Worm (Caenorhabditis elegans): ENCODE measurements around the gene taf-7.2.

The taf-7.2 gene

ce11 chrIII:12713862-12714261 lies 40.6 kb upstream of the taf-7.2 start (continued):
- peak; percentile 67 for TF ChIP-seq lin-39 (tag; optimal IDR thresholded peaks at IDR 0.05)

DNA sequence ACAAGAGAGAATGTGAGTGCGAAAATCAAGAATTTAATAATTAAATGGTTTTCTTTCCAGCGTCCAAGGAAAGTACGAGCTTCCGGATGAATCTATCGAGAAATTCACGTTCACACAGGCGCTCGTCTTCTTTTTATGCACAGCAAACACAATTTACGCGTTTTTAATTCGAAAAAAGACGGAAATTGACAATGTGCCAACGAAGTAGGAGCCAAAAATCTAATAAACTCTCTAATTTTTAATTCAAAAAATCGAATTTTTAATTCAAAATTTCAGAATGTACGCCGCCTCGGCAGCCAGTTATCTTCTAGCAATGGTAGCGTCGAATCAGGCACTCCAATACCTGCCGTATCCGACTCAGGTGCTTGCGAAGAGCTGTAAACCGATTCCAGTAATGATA lies 38.5 kb upstream of the taf-7.2 start:
- TF ChIP-seq fkh-2 (tag; optimal IDR thresholded peaks at IDR 0.05), result no peak

- no peak for TF ChIP-seq mdl-1 (tag; optimal IDR thresholded peaks at IDR 0.05)
- peak; percentile 16 for TF ChIP-seq nhr-23 (tag; optimal IDR thresholded peaks at IDR 0.05)
- no peak for TF ChIP-seq unc-39 (tag; optimal IDR thresholded peaks at IDR 0.05)
- TF ChIP-seq lin-39 (tag; optimal IDR thresholded peaks at IDR 0.05), result peak; percentile 38
- no peak for TF ChIP-seq nhr-67 (tag; optimal IDR thresholded peaks at IDR 0.05)
- no peak for TF ChIP-seq fkh-2 (tag; optimal IDR thresholded peaks at IDR 0.05)
- TF ChIP-seq nhr-76 (tag; optimal IDR thresholded peaks at IDR 0.05), result no peak
- TF ChIP-seq unc-62 (GFP tag; optimal IDR thresholded peaks at IDR 0.05), result no peak
- TF ChIP-seq nhr-237 (tag; optimal IDR thresholded peaks at IDR 0.05), result no peak
- peak; percentile 84 for TF ChIP-seq pha-4 (tag; optimal IDR thresholded peaks at IDR 0.05)
- TF ChIP-seq skn-1 (tag; optimal IDR thresholded peaks at IDR 0.05), result no peak
- no peak for TF ChIP-seq fos-1 (tag; optimal IDR thresholded peaks at IDR 0.05)
- no peak for TF ChIP-seq jun-1 (tag; optimal IDR thresholded peaks at IDR 0.05)
- peak; percentile 93 for TF ChIP-seq egl-5 (tag; optimal IDR thresholded peaks at IDR 0.05)
- no peak for TF ChIP-seq ceh-82 (tag; optimal IDR thresholded peaks at IDR 0.05)
- no peak for TF ChIP-seq elt-1 (tag; optimal IDR thresholded peaks at IDR 0.05)
- peak; percentile 9 for TF ChIP-seq snpc-4 (tag; optimal IDR thresholded peaks at IDR 0.05)
- no peak for TF ChIP-seq lsy-12 (tag; optimal IDR thresholded peaks at IDR 0.05)
- TF ChIP-seq pqm-1 (tag; optimal IDR thresholded peaks at IDR 0.05), result no peak
- TF ChIP-seq egl-27 (tag; optimal IDR thresholded peaks at IDR 0.05), result no peak
- no peak for TF ChIP-seq fkh-10 (GFP tag; optimal IDR thresholded peaks at IDR 0.05)
- TF ChIP-seq nhr-12 (tag; optimal IDR thresholded peaks at IDR 0.05), result no peak
- no peak for TF ChIP-seq elt-3 (tag; optimal IDR thresholded peaks at IDR 0.05)
- TF ChIP-seq nfya-1 (tag; optimal IDR thresholded peaks at IDR 0.05; ENCODE audit: insufficient read depth), result peak; percentile 68
- TF ChIP-seq ztf-4 (tag; optimal IDR thresholded peaks at IDR 0.05), result no peak
- no peak for TF ChIP-seq mml-1 (tag; optimal IDR thresholded peaks at IDR 0.05)
- no peak for TF ChIP-seq ztf-11 (tag; optimal IDR thresholded peaks at IDR 0.05)
- TF ChIP-seq aly-2 (tag; optimal IDR thresholded peaks at IDR 0.05), result no peak
- no peak for TF ChIP-seq ceh-16 (tag; optimal IDR thresholded peaks at IDR 0.05)
- peak; percentile 63 for TF ChIP-seq hmg-11 (tag; optimal IDR thresholded peaks at IDR 0.05)
- TF ChIP-seq nhr-43 (tag; optimal IDR thresholded peaks at IDR 0.05; ENCODE audit: poor library complexity, severe bottlenecking), result no peak
- TF ChIP-seq sea-2 (GFP tag; optimal IDR thresholded peaks at IDR 0.05), result no peak
- TF ChIP-seq nhr-77 (tag; optimal IDR thresholded peaks at IDR 0.05), result no peak
- TF ChIP-seq ama-1 (optimal IDR thresholded peaks at IDR 0.05), result no peak
- no peak for TF ChIP-seq elt-2 (tag; optimal IDR thresholded peaks at IDR 0.05)
- TF ChIP-seq lin-15B (tag; optimal IDR thresholded peaks at IDR 0.05), result peak; percentile 44
- no peak for TF ChIP-seq ZK546.5 (tag; optimal IDR thresholded peaks at IDR 0.05)
- TF ChIP-seq daf-12 (tag; optimal IDR thresholded peaks at IDR 0.05), result no peak
- no peak for TF ChIP-seq tbx-2 (tag; optimal IDR thresholded peaks at IDR 0.05)
- TF ChIP-seq nhr-11 (tag; optimal IDR thresholded peaks at IDR 0.05), result no peak
- TF ChIP-seq zag-1 (tag; optimal IDR thresholded peaks at IDR 0.05), result no peak
- TF ChIP-seq eor-1 (tag; optimal IDR thresholded peaks at IDR 0.05), result no peak
- TF ChIP-seq nhr-25 (tag; optimal IDR thresholded peaks at IDR 0.05), result no peak
- no peak for TF ChIP-seq R02D3.7 (tag; optimal IDR thresholded peaks at IDR 0.05)
- no peak for TF ChIP-seq nhr-28 (tag; optimal IDR thresholded peaks at IDR 0.05)
- no peak for TF ChIP-seq ceh-9 (tag; optimal IDR thresholded peaks at IDR 0.05)
- no peak for TF ChIP-seq ceh-28 (tag; optimal IDR thresholded peaks at IDR 0.05)
Observed at ce11 chrIII:12711217-12711616, 38.0 kb upstream of the taf-7.2 start, which contains the start of gene hut-1. Gene hut-1, plus strand, starts transcription at chrIII:12711560.
